Worm (Caenorhabditis elegans) whole organism, midembryonic: Measurements from ENCODE around the gene F37A8.1.

Experiments used
- flt-1 ChIP-seq: fragments of 200-800 bp; sonication (Bioruptor generic); IDR thresholded peaks from 2 replicates; pipeline ENCODE4 v1.3.6; 2022; ENCODE audit warnings: missing genetic modification characterization, missing compliant biosample characterization
- klf-2 ChIP-seq: fragments of 200-800 bp; sonication (Bioruptor generic); conservative IDR thresholded peaks from 2 replicates; pipeline ENCODE4 v1.3.6; 2022; ENCODE audit warnings: missing genetic modification reagents, missing genetic modification characterization, missing compliant biosample characterization
- tab-1 ChIP-seq: fragments of 200-800 bp; sonication (Bioruptor generic); IDR thresholded peaks from 2 replicates; pipeline ENCODE4 v1.3.6; 2022; ENCODE audit warnings: missing genetic modification characterization, missing compliant biosample characterization
- ztf-29 ChIP-seq: fragments of 200-800 bp; sonication (Bioruptor generic); IDR thresholded peaks from 2 replicates; pipeline ENCODE4 v1.3.6; 2022; ENCODE audit warnings: missing genetic modification reagents, missing genetic modification characterization, missing compliant biosample characterization

- TF ChIP-seq klf-2 (GFP tag; lab: Robert Waterston, UW), result no peak
- TF ChIP-seq ztf-29, result no peak
- TF ChIP-seq tab-1, result no peak
- no peak for TF ChIP-seq flt-1
Measured at ce11 chrIII:3954220-3954619, 26.0 kb downstream of the F37A8.1 start.
